Worm (Caenorhabditis elegans) whole organism, L4/young adult: ENCODE results near the gene B0294.3.

Experiments used
- W03F9.2 ChIP-seq: fragments of 150-350 bp; optimal IDR thresholded peaks from 2 replicates; lab custom pipeline; 2014; ENCODE audit warnings: missing biosample characterization, missing genetic modification characterization
- dao-5 ChIP-seq: sonication (generic microtip); optimal IDR thresholded peaks from 2 replicates; lab custom pipeline; 2016; ENCODE audit warnings: missing genotype, missing genetic modification characterization, moderate library complexity, missing compliant biosample characterization
- him-1 ChIP-seq: sonication (generic microtip); optimal IDR thresholded peaks from 2 replicates; lab custom pipeline; 2016; ENCODE audit warnings: missing genotype, missing genetic modification reagents, missing genetic modification characterization, missing compliant biosample characterization

DNA sequence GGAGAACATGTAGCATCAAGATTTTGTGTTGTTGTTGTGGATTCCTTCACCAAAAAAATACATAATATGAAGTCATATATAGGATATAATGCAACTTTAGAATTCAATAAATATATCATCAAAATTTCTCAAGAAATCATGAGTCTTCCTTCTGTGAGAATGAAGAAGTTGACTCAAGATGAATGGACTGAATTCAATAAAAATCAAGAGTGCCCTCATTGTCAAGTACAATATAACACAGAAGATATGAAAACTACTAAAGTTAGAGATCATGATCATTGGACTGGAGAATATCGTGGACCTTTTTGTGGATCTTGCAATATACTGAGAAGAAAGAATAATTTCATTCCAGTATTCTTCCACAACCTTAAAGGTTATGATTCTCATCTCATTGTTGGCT lies 43.5 kb downstream of the B0294.3 start:
- TF ChIP-seq him-1 (tag; lab: Kevin White, UChicago) (no peak), dao-5 (tag; lab: Kevin White, UChicago) (no peak), W03F9.2 (no peak)
